Worm (Caenorhabditis elegans): ENCODE measurements around the gene puf-8.
A peak's percentile ranks its signal among the peaks of the same experiment; 100 is the strongest.

puf-8 gene

ce11 chrII:7277925-7278324 is 20.1 kb downstream of the puf-8 start:
- TF ChIP-seq Y95B8A.8 (GFP tag; IDR thresholded peaks at IDR 0.05) (no peak), cebp-1 (GFP tag; IDR thresholded peaks at IDR 0.05) (no peak), cebp-1 (tag; optimal IDR thresholded peaks at IDR 0.05) (no peak), Y53F4B.3 (GFP tag; IDR thresholded peaks at IDR 0.05) (no peak), F37B4.10 (GFP tag; IDR thresholded peaks at IDR 0.05) (no peak)

DNA sequence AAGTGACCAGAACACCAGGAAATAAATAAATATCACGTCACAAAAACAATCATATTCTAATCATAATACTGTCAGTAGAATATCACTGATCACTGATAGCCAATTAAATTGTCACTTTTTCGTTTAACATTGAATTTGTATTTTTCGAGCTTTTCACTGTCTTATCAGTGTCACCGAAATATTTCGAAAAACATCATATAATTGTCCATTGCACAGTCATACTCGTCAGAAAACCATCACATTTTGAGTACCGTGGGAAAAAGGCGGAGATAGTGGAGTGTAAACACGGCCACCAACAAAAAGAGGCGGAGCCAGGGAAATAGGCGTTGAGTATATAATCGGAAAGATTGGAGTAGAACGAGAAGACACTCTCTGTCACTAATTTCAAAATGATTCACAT is 20.8 kb downstream of the puf-8 start:
- peak in 1 of 2 experiments; percentile 22 for TF ChIP-seq let-607 (tag; optimal IDR thresholded peaks at IDR 0.05)
- TF ChIP-seq lsl-1 (GFP tag; optimal IDR thresholded peaks at IDR 0.05) = no peak
- TF ChIP-seq nhr-80 (tag; optimal IDR thresholded peaks at IDR 0.05) = peak; percentile 90
- TF ChIP-seq nfyb-1 (GFP tag; IDR thresholded peaks at IDR 0.05) = no peak
- TF ChIP-seq atf-7 (tag; optimal IDR thresholded peaks at IDR 0.05) = peak; percentile 54
- no peak for TF ChIP-seq T07F8.4 (tag; optimal IDR thresholded peaks at IDR 0.05)
- no peak for TF ChIP-seq bed-1 (GFP tag; IDR thresholded peaks at IDR 0.05)
- no peak for TF ChIP-seq hmg-1.2 (GFP tag; IDR thresholded peaks at IDR 0.05)
- TF ChIP-seq ztf-22 (GFP tag; optimal IDR thresholded peaks at IDR 0.05) = peak; percentile 67

DNA sequence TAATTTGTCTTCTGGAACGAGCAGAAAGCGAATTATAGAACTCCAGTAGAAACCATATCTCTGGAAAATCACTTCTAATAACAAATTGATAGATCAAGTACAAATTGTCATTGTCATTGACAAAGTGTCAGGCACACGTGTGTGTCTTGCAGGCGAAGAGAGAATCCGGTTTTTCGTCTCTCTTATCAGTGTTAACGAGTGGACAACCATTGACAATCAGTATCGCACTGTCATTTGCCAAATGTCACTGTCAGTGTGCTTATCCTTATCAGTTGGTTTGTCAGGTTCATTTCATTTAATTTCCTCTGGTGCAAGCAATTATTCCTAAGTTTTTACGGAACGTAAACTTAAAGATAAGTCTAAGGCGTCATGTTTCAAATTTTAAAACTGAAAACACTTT is 24.5 kb downstream of the puf-8 start:
- TF ChIP-seq Y79H2A.3 (GFP tag; conservative IDR thresholded peaks at IDR 0.05) (no peak), nhr-80 (tag; optimal IDR thresholded peaks at IDR 0.05) (peak; percentile 56)

ce11 chrII:7272513-7272912 is 25.5 kb downstream of the puf-8 start:
- TF ChIP-seq lin-40 (tag; optimal IDR thresholded peaks at IDR 0.05) = peak; percentile 35
- TF ChIP-seq nfya-2 (GFP tag; IDR thresholded peaks at IDR 0.05) = no peak
- TF ChIP-seq nfya-1 (tag; optimal IDR thresholded peaks at IDR 0.05; ENCODE audit: borderline replicate concordance, insufficient read depth) = no peak
- no peak for TF ChIP-seq Y95B8A.8 (GFP tag; IDR thresholded peaks at IDR 0.05)

- TF ChIP-seq nhr-80 (tag; optimal IDR thresholded peaks at IDR 0.05) (peak; percentile 62), Y95B8A.8 (GFP tag; IDR thresholded peaks at IDR 0.05) (no peak)
Observed at ce11 chrII:7269783-7270182, 28.3 kb downstream of the puf-8 start.

- no peak for TF ChIP-seq ztf-3 (GFP tag; optimal IDR thresholded peaks at IDR 0.05)
- TF ChIP-seq ceh-79 (tag; optimal IDR thresholded peaks at IDR 0.05) = no peak
- TF ChIP-seq athp-1 (tag; optimal IDR thresholded peaks at IDR 0.05) = no peak
- TF ChIP-seq hmg-20 (GFP tag; IDR thresholded peaks at IDR 0.05) = no peak
- peak in 1 of 2 experiments; percentile 4 for TF ChIP-seq let-607 (tag; optimal IDR thresholded peaks at IDR 0.05)
- peak; percentile 35 for TF ChIP-seq pha-4 (tag; optimal IDR thresholded peaks at IDR 0.05)
- TF ChIP-seq madf-3 (GFP tag; IDR thresholded peaks at IDR 0.05) = no peak
- no peak for TF ChIP-seq nhr-179 (tag; optimal IDR thresholded peaks at IDR 0.05)
- no peak for TF ChIP-seq F37B4.10 (GFP tag; IDR thresholded peaks at IDR 0.05)
- TF ChIP-seq lin-54 (GFP tag; optimal IDR thresholded peaks at IDR 0.05) = no peak
- TF ChIP-seq fkh-3 (tag; optimal IDR thresholded peaks at IDR 0.05) = no peak
- peak; percentile 76 for TF ChIP-seq nhr-80 (tag; optimal IDR thresholded peaks at IDR 0.05)
- no peak for TF ChIP-seq F49E8.2 (tag; optimal IDR thresholded peaks at IDR 0.05; ENCODE audit: insufficient read depth)
- no peak for TF ChIP-seq Y79H2A.3 (GFP tag; conservative IDR thresholded peaks at IDR 0.05)
Observed at ce11 chrII:7264675-7265074, 33.4 kb downstream of the puf-8 start.

- no peak for TF ChIP-seq nfya-2 (GFP tag; IDR thresholded peaks at IDR 0.05)
- TF ChIP-seq ztf-25 (GFP tag; IDR thresholded peaks at IDR 0.05) = no peak
- TF ChIP-seq ceh-27 (GFP tag; optimal IDR thresholded peaks at IDR 0.05) = no peak
- TF ChIP-seq ZK185.1 (tag; optimal IDR thresholded peaks at IDR 0.05; ENCODE audit: poor library complexity, severe bottlenecking) = no peak
- no peak for TF ChIP-seq T26A5.8 (tag; optimal IDR thresholded peaks at IDR 0.05)
- no peak for TF ChIP-seq unc-62 (GFP tag; optimal IDR thresholded peaks at IDR 0.05)
- no peak for TF ChIP-seq madf-10 (tag; optimal IDR thresholded peaks at IDR 0.05)
- TF ChIP-seq atf-7 (tag; optimal IDR thresholded peaks at IDR 0.05) = no peak
- TF ChIP-seq gei-17 (GFP tag; optimal IDR thresholded peaks at IDR 0.05) = no peak
- no peak for TF ChIP-seq attf-5 (GFP tag; optimal IDR thresholded peaks at IDR 0.05)
- no peak for TF ChIP-seq ztf-3 (GFP tag; optimal IDR thresholded peaks at IDR 0.05)
Observed at ce11 chrII:7261854-7262253, 36.2 kb downstream of the puf-8 start, which contains the start of gene C30G12.4. TSS of gene C30G12.4 (plus strand) at chrII:7262154.

All from whole organism, young adult.